Worm (Caenorhabditis elegans) whole organism, L1 larva: Measurements from ENCODE around the gene fut-3.
A peak's percentile ranks its signal among the peaks of the same experiment; 100 is the strongest.

Source experiments
- C04F5.9 ChIP-seq: sonication (generic microtip); optimal IDR thresholded peaks from 2 replicates; lab custom pipeline; 2016; ENCODE audit warnings: missing genetic modification characterization, missing compliant biosample characterization
- C16A3.4 ChIP-seq: fragments of 150-350 bp; optimal IDR thresholded peaks from 2 replicates; lab custom pipeline; 2014; ENCODE audit warnings: missing biosample characterization, missing genetic modification characterization
- alr-1 ChIP-seq: fragments of 200-800 bp; sonication (Bioruptor generic); optimal IDR thresholded peaks from 2 replicates; lab custom pipeline; 2018; ENCODE audit warnings: borderline replicate concordance, mild to moderate bottlenecking, missing genetic modification characterization, missing compliant biosample characterization
- aly-2 ChIP-seq: fragments of 150-350 bp; optimal IDR thresholded peaks from 2 replicates; lab custom pipeline; 2014; ENCODE audit warnings: missing biosample characterization, missing genetic modification characterization
- ceh-8 ChIP-seq: fragments of 200-800 bp; sonication (Bioruptor generic); optimal IDR thresholded peaks from 2 replicates; lab custom pipeline; 2018; ENCODE audit warnings: mild to moderate bottlenecking, missing genetic modification characterization, moderate library complexity, missing compliant biosample characterization
- ceh-88 ChIP-seq: fragments of 200-800 bp; sonication (Bioruptor generic); IDR thresholded peaks from 2 replicates; pipeline ENCODE4 v1.3.6; 2022; ENCODE audit warnings: missing genetic modification characterization, missing compliant biosample characterization
- dpl-1 ChIP-seq, 3 experiments: fragments of 150-350 bp in 2 of 3; sonication (generic microtip) in 1 of 3; optimal IDR thresholded peaks; 2 replicates each; lab custom pipeline; 2014 to 2017; ENCODE audit warnings: missing biosample characterization in 3 of 3, missing genetic modification characterization in 3 of 3, missing genetic modification reagents in 3 of 3
- dsc-1 ChIP-seq: sonication (generic microtip); optimal IDR thresholded peaks from 2 replicates; lab custom pipeline; 2016; ENCODE audit warnings: mild to moderate bottlenecking, missing genetic modification characterization, missing compliant biosample characterization
- efl-1 ChIP-seq, 4 experiments: fragments of 150-350 bp; optimal IDR thresholded peaks in 3 of 4; peaks in 1 of 4; 1 replicate in 1 of 4; 2 replicates in 3 of 4; lab custom pipeline; 2014; ENCODE audit warnings: missing biosample characterization in 2 of 4, missing genetic modification characterization in 2 of 4, missing genetic modification reagents in 2 of 4
- efl-3 ChIP-seq: fragments of 200-800 bp; sonication (Bioruptor generic); optimal IDR thresholded peaks from 2 replicates; lab custom pipeline; 2018; ENCODE audit warnings: mild to moderate bottlenecking, missing genetic modification characterization, missing compliant biosample characterization
- egl-27 ChIP-seq, 2 experiments: fragments of 150-350 bp in 1 of 2; sonication (generic microtip); optimal IDR thresholded peaks; 3 replicates each; lab custom pipeline; 2017 to 2018; ENCODE audit warnings: missing biosample characterization in 2 of 2, missing genetic modification characterization in 2 of 2, missing genetic modification reagents in 2 of 2
- elt-2 ChIP-seq: sonication (generic microtip); optimal IDR thresholded peaks from 2 replicates; lab custom pipeline; 2016; ENCODE audit warnings: missing genetic modification characterization, mild to moderate bottlenecking, inconsistent platforms, missing compliant biosample characterization, missing genetic modification reagents
- ets-5 ChIP-seq: fragments of 200-800 bp; sonication (Bioruptor generic); IDR thresholded peaks from 2 replicates; pipeline ENCODE4 v1.3.6; 2022; ENCODE audit warnings: missing genetic modification characterization, missing compliant biosample characterization
- fos-1 ChIP-seq: fragments of 150-350 bp; optimal IDR thresholded peaks from 2 replicates; lab custom pipeline; 2014; ENCODE audit warnings: missing biosample characterization, missing genetic modification characterization
- grh-1 ChIP-seq: fragments of 200-800 bp; sonication (Bioruptor generic); IDR thresholded peaks from 2 replicates; pipeline ENCODE4 v1.3.6; 2022; ENCODE audit warnings: missing genetic modification reagents, missing genetic modification characterization, missing compliant biosample characterization
- hlh-4 ChIP-seq: sonication (generic microtip); optimal IDR thresholded peaks from 2 replicates; lab custom pipeline; 2016; ENCODE audit warnings: mild to moderate bottlenecking, missing genetic modification characterization, missing compliant biosample characterization
- irx-1 ChIP-seq: sonication (generic microtip); optimal IDR thresholded peaks from 2 replicates; lab custom pipeline; 2016; ENCODE audit warnings: missing genetic modification characterization, missing compliant biosample characterization
- lin-13 ChIP-seq: fragments of 150-350 bp; optimal IDR thresholded peaks from 2 replicates; lab custom pipeline; 2014; ENCODE audit warnings: missing biosample characterization, missing genetic modification reagents, missing genetic modification characterization
- lin-14 ChIP-seq: fragments of 200-800 bp; sonication (Bioruptor generic); optimal IDR thresholded peaks from 2 replicates; lab custom pipeline; 2018; ENCODE audit warnings: mild to moderate bottlenecking, missing genetic modification characterization, moderate library complexity, missing compliant biosample characterization
- lin-15B ChIP-seq: fragments of 150-350 bp; sonication (generic microtip); optimal IDR thresholded peaks from 3 replicates; lab custom pipeline; 2014; ENCODE audit warnings: missing biosample characterization, missing genetic modification characterization
- lin-35 ChIP-seq, 2 experiments: fragments of 150-350 bp; optimal IDR thresholded peaks; 2 replicates each; lab custom pipeline; 2014; ENCODE audit warnings: missing biosample characterization in 2 of 2, missing genetic modification characterization in 2 of 2, missing genetic modification reagents in 2 of 2
- lsy-2 ChIP-seq, 2 experiments: fragments of 150-350 bp; optimal IDR thresholded peaks; 2 replicates each; lab custom pipeline; 2014; ENCODE audit warnings: missing biosample characterization in 2 of 2, missing genetic modification characterization in 2 of 2
- mdl-1 ChIP-seq, 2 experiments: fragments of 150-350 bp; optimal IDR thresholded peaks; 2 replicates each; lab custom pipeline; 2014 to 2017; ENCODE audit warnings: missing biosample characterization in 2 of 2, missing genetic modification characterization in 2 of 2, inconsistent platforms in 1 of 2
- mef-2 ChIP-seq: fragments of 150-350 bp; optimal IDR thresholded peaks from 2 replicates; lab custom pipeline; 2014; ENCODE audit warnings: missing biosample characterization, missing genetic modification characterization
- mep-1 ChIP-seq: fragments of 150-350 bp; optimal IDR thresholded peaks from 2 replicates; lab custom pipeline; 2014; ENCODE audit warnings: missing biosample characterization, missing genetic modification characterization
- nhr-11 ChIP-seq: fragments of 150-350 bp; optimal IDR thresholded peaks from 2 replicates; lab custom pipeline; 2014; ENCODE audit warnings: missing biosample characterization, missing genetic modification characterization
- nhr-12 ChIP-seq: sonication (generic microtip); optimal IDR thresholded peaks from 2 replicates; lab custom pipeline; 2017; ENCODE audit warnings: missing biosample characterization, missing genetic modification characterization
- nhr-20 ChIP-seq: sonication (generic microtip); optimal IDR thresholded peaks from 2 replicates; lab custom pipeline; 2016; ENCODE audit warnings: mild to moderate bottlenecking, missing genetic modification characterization, missing compliant biosample characterization
- nhr-237 ChIP-seq: fragments of 150-350 bp; optimal IDR thresholded peaks from 2 replicates; lab custom pipeline; 2014; ENCODE audit warnings: missing biosample characterization, missing genetic modification characterization
- nhr-71 ChIP-seq: sonication (generic microtip); optimal IDR thresholded peaks from 2 replicates; lab custom pipeline; 2016; ENCODE audit warnings: mild to moderate bottlenecking, missing genetic modification characterization, moderate library complexity, missing compliant biosample characterization
- nhr-76 ChIP-seq: sonication (generic microtip); optimal IDR thresholded peaks from 2 replicates; lab custom pipeline; 2017; ENCODE audit warnings: missing biosample characterization, missing genetic modification characterization
- nhr-85 ChIP-seq: sonication (generic microtip); peaks from one replicate; lab custom pipeline; 2016; ENCODE audit warnings: missing genetic modification characterization, inconsistent platforms, missing compliant biosample characterization
- nhr-90 ChIP-seq: sonication (generic microtip); optimal IDR thresholded peaks from 2 replicates; lab custom pipeline; 2016; ENCODE audit warnings: mild to moderate bottlenecking, missing genetic modification characterization, missing compliant biosample characterization; ENCODE audit not compliant: poor library complexity
- rnt-1 ChIP-seq: sonication (generic microtip); optimal IDR thresholded peaks from 2 replicates; lab custom pipeline; 2016; ENCODE audit warnings: mild to moderate bottlenecking, missing genetic modification characterization, moderate library complexity, missing compliant biosample characterization
- skn-1 ChIP-seq: fragments of 150-350 bp; optimal IDR thresholded peaks from 2 replicates; lab custom pipeline; 2014; ENCODE audit warnings: missing biosample characterization, missing genetic modification characterization
- snu-23 ChIP-seq: sonication (generic microtip); optimal IDR thresholded peaks from 2 replicates; lab custom pipeline; 2016; ENCODE audit warnings: missing genetic modification characterization, missing compliant biosample characterization
- sox-4 ChIP-seq: sonication (generic microtip); optimal IDR thresholded peaks from 2 replicates; lab custom pipeline; 2016; ENCODE audit warnings: missing genetic modification characterization, missing compliant biosample characterization
- swsn-7 ChIP-seq: sonication (generic microtip); optimal IDR thresholded peaks from 2 replicates; lab custom pipeline; 2016; ENCODE audit warnings: missing genetic modification characterization, missing compliant biosample characterization
- unc-130 ChIP-seq: fragments of 150-350 bp; optimal IDR thresholded peaks from 2 replicates; lab custom pipeline; 2017; ENCODE audit warnings: missing biosample characterization, missing genetic modification characterization, inconsistent platforms
- vab-15 ChIP-seq: sonication (generic microtip); optimal IDR thresholded peaks from 2 replicates; lab custom pipeline; 2017; ENCODE audit warnings: missing genotype, mild to moderate bottlenecking, missing genetic modification characterization, missing compliant biosample characterization
- xbp-1 ChIP-seq: sonication (generic microtip); optimal IDR thresholded peaks from 2 replicates; lab custom pipeline; 2016; ENCODE audit warnings: missing genetic modification characterization, missing compliant biosample characterization
- ztf-11 ChIP-seq, 2 experiments: sonication (generic microtip); optimal IDR thresholded peaks; 2 replicates each; lab custom pipeline; 2016 to 2017; ENCODE audit warnings: missing genetic modification characterization in 2 of 2, missing biosample characterization in 1 of 2, missing compliant biosample characterization in 1 of 2

Gene fut-3

ce11 chrII:5691216-5691771 is 31.7 kb upstream of the fut-3 start, which contains the start of the genes ndub-5 and eif-2D (continued):
- TF ChIP-seq skn-1 (tag; lab: Kevin White, UChicago) (no peak), vab-15 (tag; lab: Kevin White, UChicago) (no peak), snu-23 (GFP tag; lab: Kevin White, UChicago) (no peak), lin-13 (GFP tag; lab: Kevin White, UChicago) (no peak), grh-1 (no peak), alr-1 (tag; lab: Kevin White, UChicago) (no peak)

- peak in 2 of 3 experiments; percentile 9 to 27 for TF ChIP-seq dpl-1 (GFP tag; optimal IDR thresholded peaks at IDR 0.05; lab: Kevin White, UChicago)
- TF ChIP-seq lin-15B (tag; lab: Kevin White, UChicago) = peak; percentile 15
- TF ChIP-seq nhr-12 (tag; lab: Kevin White, UChicago) = no peak
- TF ChIP-seq nhr-20 (tag; lab: Kevin White, UChicago) = peak; percentile 31
- TF ChIP-seq mef-2 = no peak
- no peak for TF ChIP-seq xbp-1 (tag; lab: Kevin White, UChicago)
- no peak for TF ChIP-seq ets-5 (GFP tag; lab: Robert Waterston, UW)
- no peak for TF ChIP-seq nhr-237 (tag; lab: Kevin White, UChicago)
- TF ChIP-seq lin-35 (GFP tag; optimal IDR thresholded peaks at IDR 0.05; lab: Kevin White, UChicago) = peak in 1 of 2 experiments; percentile 40
- peak; percentile 6 for TF ChIP-seq unc-130 (tag; lab: Kevin White, UChicago)
- no peak for TF ChIP-seq ceh-88 (GFP tag; lab: Robert Waterston, UW)
- peak; percentile 11 to 14 for TF ChIP-seq lsy-2 (tag; optimal IDR thresholded peaks at IDR 0.05; lab: Kevin White, UChicago)
- TF ChIP-seq swsn-7 (tag; lab: Kevin White, UChicago) = peak; percentile 3
- no peak for TF ChIP-seq sox-4
- TF ChIP-seq elt-2 (tag; lab: Kevin White, UChicago) = peak; percentile 34
- no peak for TF ChIP-seq irx-1
- TF ChIP-seq efl-3 = no peak
- no peak for TF ChIP-seq nhr-76 (tag; lab: Kevin White, UChicago)
- peak; percentile 24 for TF ChIP-seq C16A3.4 (tag; lab: Kevin White, UChicago)
- TF ChIP-seq lin-14 (GFP tag; lab: Kevin White, UChicago) = peak; percentile 56
- no peak for TF ChIP-seq nhr-11 (tag; lab: Kevin White, UChicago)
- peak; percentile 31 for TF ChIP-seq mep-1
- TF ChIP-seq vab-15 (tag; lab: Kevin White, UChicago) = no peak
- TF ChIP-seq nhr-71 (tag; lab: Kevin White, UChicago) = peak; percentile 40
- no peak for TF ChIP-seq egl-27 (tag; optimal IDR thresholded peaks at IDR 0.05; lab: Kevin White, UChicago)
- peak; percentile 26 for TF ChIP-seq rnt-1 (tag; lab: Kevin White, UChicago)
- peak; percentile 53 for TF ChIP-seq snu-23 (GFP tag; lab: Kevin White, UChicago)
- TF ChIP-seq ztf-11 (tag; optimal IDR thresholded peaks at IDR 0.05; lab: Kevin White, UChicago) = no peak
- no peak for TF ChIP-seq hlh-4 (tag; lab: Kevin White, UChicago)
- no peak for TF ChIP-seq ceh-8
- TF ChIP-seq lin-13 (GFP tag; lab: Kevin White, UChicago) = no peak
- TF ChIP-seq nhr-85 (tag; lab: Kevin White, UChicago) = peak; percentile 70
- no peak for TF ChIP-seq C04F5.9 (tag; lab: Kevin White, UChicago)
- TF ChIP-seq mdl-1 (tag; optimal IDR thresholded peaks at IDR 0.05; lab: Kevin White, UChicago) = peak in 1 of 2 experiments; percentile 32
- no peak for TF ChIP-seq aly-2 (tag; lab: Kevin White, UChicago)
- peak in 1 of 2 experiments; percentile 3 for TF ChIP-seq efl-1 (optimal IDR thresholded peaks at IDR 0.05; lab: Kevin White, UChicago)
- peak in 1 of 2 experiments; percentile 4 for TF ChIP-seq efl-1 (GFP tag; optimal IDR thresholded peaks at IDR 0.05 in 1 of 2; lab: Kevin White, UChicago)
- TF ChIP-seq nhr-90 (tag; lab: Kevin White, UChicago) = peak; percentile 14
- TF ChIP-seq dsc-1 = peak; percentile 9
- no peak for TF ChIP-seq fos-1
Measured at ce11 chrII:5688959-5689358, 29.4 kb upstream of the fut-3 start, which contains the start of gene C25H3.11. C25H3.11 (minus strand) TSS chrII:5689040.
